Worm (Caenorhabditis elegans) whole organism, mixed stage, embryonic: Measurements from ENCODE around the gene drd-50.

ENCODE experiments used
- M03D4.4 ChIP-seq: sonication (generic microtip); optimal IDR thresholded peaks from 2 replicates; lab custom pipeline; 2017; ENCODE audit warnings: mild to moderate bottlenecking, missing genetic modification characterization, missing compliant biosample characterization
- bed-3 ChIP-seq: fragments of 200-800 bp; sonication (Bioruptor generic); optimal IDR thresholded peaks from 3 replicates; lab custom pipeline; 2018; ENCODE audit warnings: mild to moderate bottlenecking, missing genetic modification characterization, moderate library complexity, missing compliant biosample characterization
- elt-1 ChIP-seq: sonication (generic microtip); optimal IDR thresholded peaks from 2 replicates; lab custom pipeline; 2017; ENCODE audit warnings: missing genetic modification characterization, mild to moderate bottlenecking, missing compliant biosample characterization, antibody characterized with exemption, moderate library complexity, borderline replicate concordance; ENCODE audit not compliant: insufficient read depth
- lsy-2 ChIP-seq: fragments of 150-350 bp; optimal IDR thresholded peaks from 2 replicates; lab custom pipeline; 2014; ENCODE audit warnings: missing biosample characterization, missing genetic modification characterization
- nhr-28 ChIP-seq: fragments of 150-350 bp; optimal IDR thresholded peaks from 2 replicates; lab custom pipeline; 2014; ENCODE audit warnings: missing biosample characterization, missing genetic modification characterization
- nhr-76 ChIP-seq: sonication (generic microtip); optimal IDR thresholded peaks from 2 replicates; lab custom pipeline; 2017; ENCODE audit warnings: missing biosample characterization, missing genetic modification characterization
- sem-2 ChIP-seq: fragments of 200-800 bp; sonication (Bioruptor generic); optimal IDR thresholded peaks from 2 replicates; lab custom pipeline; 2018; ENCODE audit warnings: mild to moderate bottlenecking, missing genetic modification characterization, missing compliant biosample characterization
- snpc-4 ChIP-seq: fragments of 150-350 bp; optimal IDR thresholded peaks from 2 replicates; lab custom pipeline; 2014; ENCODE audit warnings: missing biosample characterization, missing genetic modification characterization
- ztf-11 ChIP-seq: fragments of 150-350 bp; optimal IDR thresholded peaks from 2 replicates; lab custom pipeline; 2014; ENCODE audit warnings: missing biosample characterization, missing genetic modification characterization

DNA sequence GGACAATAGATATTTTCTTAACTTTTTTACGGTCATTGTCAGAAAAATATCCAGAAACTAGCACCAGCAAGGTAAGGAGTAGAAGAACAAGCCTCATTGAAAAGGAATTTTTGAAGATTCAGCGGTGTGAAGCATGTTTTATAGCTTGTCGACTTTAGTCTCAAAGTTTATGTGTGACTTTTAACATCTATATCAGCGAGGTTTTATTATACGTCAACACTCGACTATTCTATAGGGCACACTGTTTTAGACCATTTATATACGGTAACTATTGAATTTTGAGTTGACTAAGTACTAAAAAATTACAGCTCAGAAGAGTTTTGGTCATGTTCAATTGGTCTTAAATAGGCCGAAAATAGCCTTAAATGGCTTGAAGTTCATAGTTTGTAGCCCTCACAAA lies 23.8 kb downstream of the drd-50 start, which contains the start of gene F49F1.11:
- TF ChIP-seq nhr-28 (no peak), ztf-11 (tag; lab: Kevin White, UChicago) (no peak), bed-3 (GFP tag; lab: Kevin White, UChicago) (no peak), M03D4.4 (tag; lab: Kevin White, UChicago) (no peak), lsy-2 (no peak), elt-1 (tag; lab: Kevin White, UChicago) (no peak), sem-2 (no peak), snpc-4 (no peak), nhr-76 (tag; lab: Kevin White, UChicago) (no peak)
